Worm (Caenorhabditis elegans) whole organism, young adult: Measurements from ENCODE around the gene ins-35.

ENCODE experiments used
- B0019.2 ChIP-seq: fragments of 200-800 bp; sonication (Bioruptor generic); conservative IDR thresholded peaks from 2 replicates; pipeline ENCODE4 v1.3.6; 2022; ENCODE audit warnings: missing genetic modification reagents, missing genetic modification characterization, missing compliant biosample characterization
- C17E4.6 ChIP-seq: fragments of 200-800 bp; sonication (Bioruptor generic); IDR thresholded peaks from 2 replicates; pipeline ENCODE4 v1.3.6; 2022; ENCODE audit warnings: missing genetic modification reagents, missing genetic modification characterization, missing compliant biosample characterization
- D2030.7 ChIP-seq: fragments of 200-800 bp; sonication (Bioruptor generic); IDR thresholded peaks from 2 replicates; pipeline ENCODE4 v1.3.6; 2022; ENCODE audit warnings: missing genetic modification reagents, missing genetic modification characterization, missing compliant biosample characterization
- F22D6.2 ChIP-seq: sonication (generic microtip); optimal IDR thresholded peaks from 2 replicates; lab custom pipeline; 2016; ENCODE audit warnings: mild to moderate bottlenecking, missing genetic modification characterization, missing compliant biosample characterization
- F52B5.7 ChIP-seq: sonication (generic microtip); optimal IDR thresholded peaks from 2 replicates; lab custom pipeline; 2016; ENCODE audit warnings: mild to moderate bottlenecking, missing genetic modification characterization, missing compliant biosample characterization
- Y53F4B.3 ChIP-seq: fragments of 200-800 bp; sonication (Bioruptor generic); IDR thresholded peaks from 2 replicates; pipeline ENCODE4 v1.3.6; 2022; ENCODE audit warnings: missing genetic modification reagents, missing genetic modification characterization, missing compliant biosample characterization
- Y53G8AR.9 ChIP-seq: fragments of 200-800 bp; sonication (Bioruptor generic); conservative IDR thresholded peaks from 2 replicates; pipeline ENCODE4 v1.3.6; 2022; ENCODE audit warnings: missing genetic modification reagents, missing genetic modification characterization, missing compliant biosample characterization
- Y79H2A.3 ChIP-seq: fragments of 200-800 bp; sonication (Bioruptor generic); conservative IDR thresholded peaks from 2 replicates; pipeline ENCODE4 v1.3.6; 2022; ENCODE audit warnings: missing genetic modification reagents, missing genetic modification characterization, missing compliant biosample characterization
- Y95B8A.8 ChIP-seq: fragments of 200-800 bp; sonication (Bioruptor generic); IDR thresholded peaks from 2 replicates; pipeline ENCODE4 v1.3.6; 2022; ENCODE audit warnings: missing genetic modification reagents, missing genetic modification characterization, missing compliant biosample characterization
- akir-1 ChIP-seq: fragments of 200-800 bp; sonication (Bioruptor generic); optimal IDR thresholded peaks from 2 replicates; lab custom pipeline; 2018; ENCODE audit warnings: mild to moderate bottlenecking, missing genetic modification characterization, moderate library complexity, missing compliant biosample characterization
- ama-1 ChIP-seq, 3 experiments: fragments of 150-350 bp in 1 of 3; sonication (generic microtip) in 2 of 3; optimal IDR thresholded peaks; 2 replicates each; lab custom pipeline; 2014 to 2018; ENCODE audit warnings: missing biosample characterization in 2 of 3, missing genetic modification characterization in 2 of 3, missing genetic modification reagents in 2 of 3
- athp-1 ChIP-seq: sonication (generic microtip); optimal IDR thresholded peaks from 2 replicates; lab custom pipeline; 2017; ENCODE audit warnings: mild to moderate bottlenecking, missing genetic modification characterization, missing compliant biosample characterization
- attf-3 ChIP-seq: fragments of 200-800 bp; sonication (Bioruptor generic); conservative IDR thresholded peaks from 2 replicates; pipeline ENCODE4 v1.3.6; 2022; ENCODE audit warnings: missing genetic modification reagents, missing genetic modification characterization, missing compliant biosample characterization
- attf-5 ChIP-seq: fragments of 200-800 bp; sonication (Bioruptor generic); optimal IDR thresholded peaks from 2 replicates; lab custom pipeline; 2018; ENCODE audit warnings: mild to moderate bottlenecking, missing genetic modification characterization, missing compliant biosample characterization
- attf-6 ChIP-seq: fragments of 200-800 bp; sonication (Bioruptor generic); IDR thresholded peaks from 2 replicates; pipeline ENCODE4 v1.3.6; 2022; ENCODE audit warnings: missing genetic modification reagents, missing genetic modification characterization, missing compliant biosample characterization
- cebp-1 ChIP-seq, 2 experiments: fragments of 200-800 bp in 1 of 2; sonication (Bioruptor generic) in 1 of 2; sonication (generic microtip) in 1 of 2; IDR thresholded peaks in 1 of 2; optimal IDR thresholded peaks in 1 of 2; 2 replicates each; pipeline versions ENCODE4 v1.3.6 to Lab custom; 2017 to 2022; ENCODE audit warnings: missing compliant biosample characterization in 2 of 2, missing genetic modification characterization in 2 of 2, mild to moderate bottlenecking in 1 of 2, missing genetic modification reagents in 1 of 2, moderate library complexity in 1 of 2
- ceh-27 ChIP-seq: fragments of 200-800 bp; sonication (Bioruptor generic); optimal IDR thresholded peaks from 2 replicates; lab custom pipeline; 2018; ENCODE audit warnings: mild to moderate bottlenecking, missing genetic modification characterization, moderate library complexity, missing compliant biosample characterization
- ceh-58 ChIP-seq: fragments of 200-800 bp; sonication (Bioruptor generic); IDR thresholded peaks from 2 replicates; pipeline ENCODE4 v1.3.6; 2022; ENCODE audit warnings: missing genetic modification characterization, missing compliant biosample characterization
- efl-1 ChIP-seq: fragments of 150-350 bp; optimal IDR thresholded peaks from 2 replicates; lab custom pipeline; 2014; ENCODE audit warnings: missing biosample characterization, missing genetic modification reagents, missing genetic modification characterization
- ets-4 ChIP-seq: fragments of 200-800 bp; sonication (Bioruptor generic); optimal IDR thresholded peaks from 2 replicates; lab custom pipeline; 2018; ENCODE audit warnings: mild to moderate bottlenecking, missing genetic modification characterization, missing compliant biosample characterization
- him-1 ChIP-seq: sonication (generic microtip); optimal IDR thresholded peaks from 2 replicates; lab custom pipeline; 2016; ENCODE audit warnings: missing genotype, missing genetic modification reagents, missing genetic modification characterization, missing compliant biosample characterization
- hlh-12 ChIP-seq: sonication (generic microtip); optimal IDR thresholded peaks from 2 replicates; lab custom pipeline; 2016; ENCODE audit warnings: missing genetic modification characterization, missing compliant biosample characterization
- let-607 ChIP-seq, 2 experiments: fragments of 200-800 bp in 1 of 2; sonication (Bioruptor generic) in 1 of 2; sonication (generic microtip) in 1 of 2; optimal IDR thresholded peaks; 2 replicates each; lab custom pipeline; 2016 to 2018; ENCODE audit warnings: mild to moderate bottlenecking in 2 of 2, missing compliant biosample characterization in 2 of 2, missing genetic modification characterization in 2 of 2, moderate library complexity in 2 of 2, missing genotype in 1 of 2
- lin-54 ChIP-seq: fragments of 200-800 bp; sonication (Bioruptor generic); optimal IDR thresholded peaks from 2 replicates; lab custom pipeline; 2018; ENCODE audit warnings: mild to moderate bottlenecking, missing genetic modification characterization, missing compliant biosample characterization
- madf-10 ChIP-seq: sonication (generic microtip); optimal IDR thresholded peaks from 2 replicates; lab custom pipeline; 2016; ENCODE audit warnings: mild to moderate bottlenecking, missing genetic modification characterization, missing compliant biosample characterization
- mxl-1 ChIP-seq: sonication (generic microtip); optimal IDR thresholded peaks from 2 replicates; lab custom pipeline; 2016; ENCODE audit warnings: missing genetic modification characterization, missing compliant biosample characterization
- nhr-80 ChIP-seq: sonication (generic microtip); optimal IDR thresholded peaks from 2 replicates; lab custom pipeline; 2016; ENCODE audit warnings: missing genetic modification characterization, missing compliant biosample characterization
- nhr-90 ChIP-seq: sonication (generic microtip); optimal IDR thresholded peaks from 2 replicates; lab custom pipeline; 2016; ENCODE audit warnings: missing genotype, mild to moderate bottlenecking, missing genetic modification characterization, missing compliant biosample characterization
- pbrm-1 ChIP-seq: fragments of 200-800 bp; sonication (Bioruptor generic); IDR thresholded peaks from 2 replicates; pipeline ENCODE4 v1.3.6; 2022; ENCODE audit warnings: missing genetic modification reagents, missing genetic modification characterization, missing compliant biosample characterization
- rcor-1 ChIP-seq: fragments of 200-800 bp; sonication (Bioruptor generic); IDR thresholded peaks from 2 replicates; pipeline ENCODE4 v1.3.6; 2022; ENCODE audit warnings: missing genetic modification reagents, missing genetic modification characterization, missing compliant biosample characterization
- sea-2 ChIP-seq: fragments of 200-800 bp; sonication (Bioruptor generic); IDR thresholded peaks from 2 replicates; pipeline ENCODE4 v1.3.6; 2022; ENCODE audit warnings: missing genetic modification characterization, missing compliant biosample characterization
- snpc-1.3 ChIP-seq: sonication (generic microtip); optimal IDR thresholded peaks from 2 replicates; lab custom pipeline; 2017; ENCODE audit warnings: missing genetic modification characterization, mild to moderate bottlenecking, missing compliant biosample characterization, antibody characterized with exemption, moderate library complexity, missing genotype, missing genetic modification reagents; ENCODE audit not compliant: insufficient read depth
- snpc-4 ChIP-seq, 5 experiments: fragments of 150-350 bp in 1 of 5; sonication (generic microtip) in 4 of 5; optimal IDR thresholded peaks; 2 replicates each; lab custom pipeline; 2014 to 2018; ENCODE audit warnings: missing genetic modification characterization in 5 of 5, missing biosample characterization in 3 of 5, antibody characterized with exemption in 2 of 5, mild to moderate bottlenecking in 2 of 5, missing compliant biosample characterization in 2 of 5, missing genotype in 2 of 5, moderate library complexity in 2 of 5, missing genetic modification reagents in 1 of 5
- tlf-1 ChIP-seq: fragments of 200-800 bp; sonication (Bioruptor generic); optimal IDR thresholded peaks from 2 replicates; lab custom pipeline; 2018; ENCODE audit warnings: mild to moderate bottlenecking, missing genetic modification characterization, missing compliant biosample characterization
- unc-130 ChIP-seq: sonication (generic microtip); optimal IDR thresholded peaks from 2 replicates; lab custom pipeline; 2016; ENCODE audit warnings: missing genetic modification reagents, missing genetic modification characterization, missing compliant biosample characterization
- unc-62 ChIP-seq: fragments of 150-350 bp; optimal IDR thresholded peaks from 2 replicates; lab custom pipeline; 2014; ENCODE audit warnings: missing biosample characterization, missing genetic modification reagents, missing genetic modification characterization
- xnd-1 ChIP-seq: sonication (generic microtip); optimal IDR thresholded peaks from 2 replicates; lab custom pipeline; 2016; ENCODE audit warnings: missing genotype, missing genetic modification reagents, missing genetic modification characterization, missing compliant biosample characterization
- zim-3 ChIP-seq: sonication (generic microtip); optimal IDR thresholded peaks from 2 replicates; lab custom pipeline; 2017; ENCODE audit warnings: mild to moderate bottlenecking, missing genetic modification characterization, moderate library complexity, missing compliant biosample characterization
- ztf-22 ChIP-seq: fragments of 200-800 bp; sonication (Bioruptor generic); optimal IDR thresholded peaks from 2 replicates; lab custom pipeline; 2018; ENCODE audit warnings: mild to moderate bottlenecking, missing genetic modification characterization, moderate library complexity, missing compliant biosample characterization
- ztf-28 ChIP-seq: fragments of 200-800 bp; sonication (Bioruptor generic); IDR thresholded peaks from 2 replicates; pipeline ENCODE4 v1.3.6; 2022; ENCODE audit warnings: missing genetic modification reagents, missing genetic modification characterization, missing compliant biosample characterization
- ztf-6 ChIP-seq: fragments of 200-800 bp; sonication (Bioruptor generic); IDR thresholded peaks from 2 replicates; pipeline ENCODE4 v1.3.6; 2022; ENCODE audit warnings: missing genetic modification reagents, missing genetic modification characterization, missing compliant biosample characterization

The ins-35 gene

ce11 chrV:20413426-20413825 is 38.1 kb downstream of the ins-35 start (continued):
- TF ChIP-seq snpc-1.3 (tag; lab: Kevin White, UChicago) (no peak), ztf-6 (no peak), lin-54 (peak; percentile 1), sea-2 (GFP tag; lab: Robert Waterston, UW) (no peak), ets-4 (GFP tag; lab: Kevin White, UChicago) (peak; percentile 33), attf-6 (GFP tag; lab: Robert Waterston, UW) (no peak), ztf-22 (GFP tag; lab: Kevin White, UChicago) (peak; percentile 46), D2030.7 (GFP tag; lab: Robert Waterston, UW) (no peak), B0019.2 (GFP tag; lab: Robert Waterston, UW) (no peak), Y53G8AR.9 (GFP tag; lab: Robert Waterston, UW) (0 out of 2 replicates have a peak, but pooled peaks have one; percentile 32), efl-1 (GFP tag; lab: Kevin White, UChicago) (no peak), unc-130 (GFP tag; lab: Kevin White, UChicago) (no peak), let-607 (tag; optimal IDR thresholded peaks at IDR 0.05; lab: Kevin White, UChicago) (peak in 1 of 2 experiments; percentile 5), athp-1 (no peak), hlh-12 (tag; lab: Kevin White, UChicago) (no peak), nhr-90 (tag; lab: Kevin White, UChicago) (peak; percentile 32), madf-10 (tag; lab: Kevin White, UChicago) (peak; percentile 59), mxl-1 (tag; lab: Kevin White, UChicago) (no peak), nhr-80 (tag; lab: Kevin White, UChicago) (peak; percentile 80), attf-5 (peak; percentile 17), ztf-28 (GFP tag; lab: Robert Waterston, UW) (no peak), rcor-1 (GFP tag; lab: Robert Waterston, UW) (no peak), attf-3 (GFP tag; lab: Robert Waterston, UW) (no peak), tlf-1 (GFP tag; lab: Kevin White, UChicago) (no peak), Y53F4B.3 (GFP tag; lab: Robert Waterston, UW) (no peak), ceh-27 (no peak), F52B5.7 (tag; lab: Kevin White, UChicago) (no peak), snpc-4 (GFP tag; optimal IDR thresholded peaks at IDR 0.05; lab: Kevin White, UChicago) (no peak), snpc-4 (tag; optimal IDR thresholded peaks at IDR 0.05; lab: Kevin White, UChicago) (peak in 1 of 4 experiments; percentile 6), Y95B8A.8 (GFP tag; lab: Robert Waterston, UW) (no peak), F22D6.2 (tag; lab: Kevin White, UChicago) (no peak), cebp-1 (GFP tag; IDR thresholded peaks at IDR 0.05; lab: Robert Waterston, UW) (peak; percentile 7; the same call in 1 of the 2 replicates), cebp-1 (tag; optimal IDR thresholded peaks at IDR 0.05; lab: Kevin White, UChicago) (no peak), pbrm-1 (no peak), xnd-1 (tag; lab: Kevin White, UChicago) (no peak), zim-3 (no peak)

ce11 chrV:20413936-20414335 is 38.6 kb downstream of the ins-35 start:
- no peak for TF ChIP-seq ama-1 (optimal IDR thresholded peaks at IDR 0.05; lab: Kevin White, UChicago)
- no peak for TF ChIP-seq ama-1 (GFP tag; optimal IDR thresholded peaks at IDR 0.05; lab: Kevin White, UChicago)
- TF ChIP-seq cebp-1 (GFP tag; IDR thresholded peaks at IDR 0.05; lab: Robert Waterston, UW): peak; percentile 73
- TF ChIP-seq cebp-1 (tag; optimal IDR thresholded peaks at IDR 0.05; lab: Kevin White, UChicago): peak; percentile 95
- no peak for TF ChIP-seq C17E4.6 (GFP tag; lab: Robert Waterston, UW)
- TF ChIP-seq unc-62: peak; percentile 42
- TF ChIP-seq him-1 (tag; lab: Kevin White, UChicago): no peak
- no peak for TF ChIP-seq B0019.2 (GFP tag; lab: Robert Waterston, UW)
- no peak for TF ChIP-seq attf-6 (GFP tag; lab: Robert Waterston, UW)
- no peak for TF ChIP-seq ceh-58 (GFP tag; lab: Robert Waterston, UW)
- no peak for TF ChIP-seq unc-130 (GFP tag; lab: Kevin White, UChicago)
- TF ChIP-seq Y79H2A.3 (GFP tag; lab: Robert Waterston, UW): no peak
- TF ChIP-seq efl-1 (GFP tag; lab: Kevin White, UChicago): no peak
- no peak for TF ChIP-seq akir-1 (GFP tag; lab: Kevin White, UChicago)
- no peak for TF ChIP-seq nhr-90 (tag; lab: Kevin White, UChicago)
- TF ChIP-seq Y95B8A.8 (GFP tag; lab: Robert Waterston, UW): no peak
- TF ChIP-seq tlf-1 (GFP tag; lab: Kevin White, UChicago): no peak
- no peak for TF ChIP-seq zim-3
